Worm (Caenorhabditis elegans): ENCODE data around the gene F43E2.11.

DNA sequence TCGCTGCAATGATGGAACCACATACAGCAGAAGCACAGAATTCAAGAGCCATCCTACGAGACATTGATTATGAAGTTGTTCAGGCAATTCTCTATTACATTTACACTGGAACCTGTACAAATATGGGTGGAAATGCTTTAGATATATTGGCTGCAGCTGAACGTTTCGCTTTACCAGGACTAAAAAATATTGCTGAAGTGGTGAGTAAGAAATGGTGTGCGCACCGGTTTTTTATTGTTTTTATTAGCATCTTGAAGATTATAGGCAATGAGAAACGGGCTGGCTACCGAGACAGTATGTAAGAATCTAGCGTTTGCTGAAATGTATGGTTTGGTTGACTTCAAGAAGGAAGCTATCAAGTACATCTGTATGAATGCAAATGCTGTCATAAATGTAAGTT, 26.0 kb upstream of the F43E2.11 start:
- TF ChIP-seq nhr-237 (tag; optimal IDR thresholded peaks at IDR 0.05): no peak
- TF ChIP-seq dmd-4 (tag; optimal IDR thresholded peaks at IDR 0.05): no peak
- no peak for TF ChIP-seq lin-39 (tag; optimal IDR thresholded peaks at IDR 0.05)
- TF ChIP-seq mbf-1 (tag; optimal IDR thresholded peaks at IDR 0.05): no peak
- TF ChIP-seq unc-62 (GFP tag; optimal IDR thresholded peaks at IDR 0.05): no peak
- TF ChIP-seq elt-1 (tag; optimal IDR thresholded peaks at IDR 0.05): no peak
- TF ChIP-seq ama-1 (optimal IDR thresholded peaks at IDR 0.05): no peak
- no peak for TF ChIP-seq snpc-4 (tag; optimal IDR thresholded peaks at IDR 0.05)
- no peak for TF ChIP-seq lin-13 (GFP tag; optimal IDR thresholded peaks at IDR 0.05)
- no peak for TF ChIP-seq lsy-2 (tag; optimal IDR thresholded peaks at IDR 0.05)
